Fruit fly (Drosophila melanogaster) whole organism, prepupa: ENCODE data around the gene udt.

Experiments
- Blimp-1 ChIP-seq: fragments of 200-800 bp; sonication (Bioruptor generic); optimal IDR thresholded peaks from 3 replicates; lab custom pipeline; 2017; ENCODE audit warnings: missing biosample characterization, missing genetic modification characterization, mild to moderate bottlenecking, moderate library complexity, missing genetic modification reagents
- CG10631 ChIP-seq: fragments of 200-800 bp; sonication (Bioruptor generic); optimal IDR thresholded peaks from 2 replicates; lab custom pipeline; 2016; ENCODE audit warnings: missing biosample characterization, missing genetic modification characterization
- CG10669 ChIP-seq: fragments of 200-800 bp; sonication (Bioruptor generic); optimal IDR thresholded peaks from 3 replicates; lab custom pipeline; 2018; ENCODE audit warnings: missing biosample characterization, mild to moderate bottlenecking, missing genetic modification characterization, moderate library complexity
- CG11294 ChIP-seq: fragments of 200-800 bp; sonication (Bioruptor generic); IDR thresholded peaks from 2 replicates; pipeline ENCODE4 v1.3.6; 2022; ENCODE audit warnings: missing biosample characterization, missing genetic modification characterization
- CG11762 ChIP-seq: fragments of 200-800 bp; sonication (Bioruptor generic); optimal IDR thresholded peaks from 3 replicates; lab custom pipeline; 2016; ENCODE audit warnings: missing biosample characterization, missing genetic modification characterization; ENCODE audit not compliant: insufficient read depth
- CG11902 ChIP-seq: fragments of 200-800 bp; sonication (Bioruptor generic); optimal IDR thresholded peaks from 3 replicates; lab custom pipeline; 2016; ENCODE audit warnings: missing biosample characterization, missing genetic modification characterization
- CG15336 ChIP-seq: fragments of 200-800 bp; sonication (Bioruptor generic); IDR thresholded peaks from 2 replicates; pipeline ENCODE4 v1.3.6; 2022; ENCODE audit warnings: missing biosample characterization, missing genetic modification characterization
- CG1621 ChIP-seq: fragments of 200-800 bp; sonication (Bioruptor generic); optimal IDR thresholded peaks from 3 replicates; lab custom pipeline; 2018; ENCODE audit warnings: missing biosample characterization, mild to moderate bottlenecking, missing genetic modification characterization
- CG31627 ChIP-seq: fragments of 200-800 bp; sonication (Bioruptor generic); optimal IDR thresholded peaks from 3 replicates; lab custom pipeline; 2016; ENCODE audit warnings: missing biosample characterization, missing genetic modification characterization
- CG32006 ChIP-seq: fragments of 200-800 bp; sonication (Bioruptor generic); optimal IDR thresholded peaks from 3 replicates; lab custom pipeline; 2017; ENCODE audit warnings: missing biosample characterization, mild to moderate bottlenecking, missing genetic modification characterization
- CG34406 ChIP-seq: fragments of 200-800 bp; sonication (Bioruptor generic); optimal IDR thresholded peaks from 3 replicates; lab custom pipeline; 2016; ENCODE audit warnings: missing biosample characterization, missing genetic modification characterization
- CG3919 ChIP-seq: fragments of 200-800 bp; sonication (Bioruptor generic); optimal IDR thresholded peaks from 3 replicates; lab custom pipeline; 2016; ENCODE audit warnings: missing biosample characterization, missing genetic modification characterization
- CG6163 ChIP-seq: fragments of 200-800 bp; sonication (Bioruptor generic); IDR thresholded peaks from 3 replicates; pipeline ENCODE4 v1.3.6; 2022; ENCODE audit warnings: missing biosample characterization, missing genetic modification characterization
- CG6276 ChIP-seq: fragments of 200-800 bp; sonication (Bioruptor generic); optimal IDR thresholded peaks from 2 replicates; lab custom pipeline; 2017; ENCODE audit warnings: missing biosample characterization, mild to moderate bottlenecking, missing genetic modification characterization
- CG7368 ChIP-seq: fragments of 200-800 bp; sonication (Bioruptor generic); optimal IDR thresholded peaks from 3 replicates; lab custom pipeline; 2016; ENCODE audit warnings: missing biosample characterization, missing genetic modification characterization
- CG8119 ChIP-seq: fragments of 200-800 bp; sonication (Bioruptor generic); IDR thresholded peaks from 3 replicates; pipeline ENCODE4 v1.3.6; 2022; ENCODE audit warnings: missing biosample characterization, missing genetic modification characterization
- CG8632 ChIP-seq: fragments of 200-800 bp; sonication (Bioruptor generic); optimal IDR thresholded peaks from 3 replicates; lab custom pipeline; 2016; ENCODE audit warnings: missing biosample characterization, missing genetic modification characterization
- CG9139 ChIP-seq: fragments of 200-800 bp; sonication (Bioruptor generic); optimal IDR thresholded peaks from 3 replicates; lab custom pipeline; 2017; ENCODE audit warnings: missing biosample characterization, mild to moderate bottlenecking, missing genetic modification characterization
- Eip78C ChIP-seq: fragments of 200-800 bp; sonication (Bioruptor generic); peaks from one replicate; lab custom pipeline; 2016; ENCODE audit warnings: missing biosample characterization, missing genetic modification characterization
- Ets21C ChIP-seq: fragments of 200-800 bp; sonication (Bioruptor generic); optimal IDR thresholded peaks from 3 replicates; lab custom pipeline; 2016; ENCODE audit warnings: missing biosample characterization, missing genetic modification characterization
- Ets96B ChIP-seq: fragments of 200-800 bp; optimal IDR thresholded peaks from 2 replicates; lab custom pipeline; 2019; ENCODE audit warnings: missing biosample characterization, mild to moderate bottlenecking, missing genetic modification characterization, moderate library complexity
- Hr39 ChIP-seq: fragments of 200-800 bp; sonication (Bioruptor generic); optimal IDR thresholded peaks from 2 replicates; lab custom pipeline; 2016; ENCODE audit warnings: missing biosample characterization, missing genetic modification characterization
- Hr4 ChIP-seq: fragments of 200-800 bp; sonication (Bioruptor generic); optimal IDR thresholded peaks from 3 replicates; lab custom pipeline; 2016; ENCODE audit warnings: missing biosample characterization, missing genetic modification characterization
- Lpt ChIP-seq: fragments of 200-800 bp; sonication (Bioruptor generic); optimal IDR thresholded peaks from 3 replicates; lab custom pipeline; 2016; ENCODE audit warnings: missing biosample characterization, missing genetic modification characterization
- Met ChIP-seq: fragments of 200-800 bp; sonication (Bioruptor generic); optimal IDR thresholded peaks from 3 replicates; lab custom pipeline; 2016; ENCODE audit warnings: missing biosample characterization, missing genetic modification characterization
- Smox ChIP-seq: fragments of 200-800 bp; sonication (Bioruptor generic); optimal IDR thresholded peaks from 3 replicates; lab custom pipeline; 2016; ENCODE audit warnings: missing biosample characterization, missing genetic modification characterization
- Sox102F ChIP-seq: fragments of 200-800 bp; sonication (Bioruptor generic); optimal IDR thresholded peaks from 2 replicates; lab custom pipeline; 2016; ENCODE audit warnings: missing biosample characterization, mild to moderate bottlenecking, missing genetic modification characterization
- Sox14 ChIP-seq: fragments of 200-800 bp; sonication (Bioruptor generic); optimal IDR thresholded peaks from 3 replicates; lab custom pipeline; 2016; ENCODE audit warnings: missing biosample characterization, missing genetic modification characterization
- Sox15 ChIP-seq: fragments of 200-800 bp; sonication (Bioruptor generic); optimal IDR thresholded peaks from 3 replicates; lab custom pipeline; 2016; ENCODE audit warnings: missing biosample characterization, missing genetic modification characterization
- achi ChIP-seq: fragments of 200-800 bp; sonication (Bioruptor generic); optimal IDR thresholded peaks from 3 replicates; lab custom pipeline; 2016; ENCODE audit warnings: missing biosample characterization, missing genetic modification characterization
- dac ChIP-seq: fragments of 200-800 bp; sonication (Bioruptor generic); optimal IDR thresholded peaks from 2 replicates; lab custom pipeline; 2017; ENCODE audit warnings: missing biosample characterization, mild to moderate bottlenecking, missing genetic modification characterization
- esn ChIP-seq: fragments of 200-800 bp; sonication (Bioruptor generic); optimal IDR thresholded peaks from 2 replicates; lab custom pipeline; 2016; ENCODE audit warnings: missing biosample characterization, mild to moderate bottlenecking, missing genetic modification characterization, moderate library complexity
- fd85E ChIP-seq: fragments of 200-800 bp; sonication (Bioruptor generic); optimal IDR thresholded peaks from 3 replicates; lab custom pipeline; 2016; ENCODE audit warnings: missing biosample characterization, missing genetic modification characterization
- lz ChIP-seq: fragments of 200-800 bp; sonication (Bioruptor generic); optimal IDR thresholded peaks from 3 replicates; lab custom pipeline; 2016; ENCODE audit warnings: missing biosample characterization, missing genetic modification characterization
- net ChIP-seq: fragments of 200-800 bp; sonication (Bioruptor generic); optimal IDR thresholded peaks from 3 replicates; lab custom pipeline; 2016; ENCODE audit warnings: missing biosample characterization, missing genetic modification characterization
- pdm3 ChIP-seq: fragments of 200-800 bp; sonication (Bioruptor generic); optimal IDR thresholded peaks from 3 replicates; lab custom pipeline; 2016; ENCODE audit warnings: missing biosample characterization, missing genetic modification characterization
- ss ChIP-seq, 2 experiments: fragments of 200-800 bp; sonication (Bioruptor generic); optimal IDR thresholded peaks; 2 replicates in 1 of 2; 3 replicates in 1 of 2; lab custom pipeline; 2017 to 2018; ENCODE audit warnings: mild to moderate bottlenecking in 2 of 2, missing biosample characterization in 2 of 2, missing genetic modification characterization in 2 of 2, moderate library complexity in 1 of 2
- svp ChIP-seq: fragments of 200-800 bp; sonication (Bioruptor generic); peaks from one replicate; lab custom pipeline; 2016; ENCODE audit warnings: missing biosample characterization, missing genetic modification characterization
- topi ChIP-seq: fragments of 200-800 bp; sonication (Bioruptor generic); optimal IDR thresholded peaks from 3 replicates; lab custom pipeline; 2016; ENCODE audit warnings: missing biosample characterization, missing genetic modification characterization
- vri ChIP-seq: fragments of 200-800 bp; sonication (Bioruptor generic); optimal IDR thresholded peaks from 3 replicates; lab custom pipeline; 2016; ENCODE audit warnings: missing biosample characterization, mild to moderate bottlenecking, missing genetic modification characterization

The udt gene

dm6 chr3R:23763622-23764273 lies 685 bp upstream of the udt start, which contains the start of gene Lsd-1 (continued):
- TF ChIP-seq topi (GFP tag; lab: Kevin White, UChicago) (no peak), CG11762 (GFP tag; lab: Kevin White, UChicago) (no peak), CG10669 (GFP tag; lab: Kevin White, UChicago) (peak; percentile 46), esn (peak; percentile 31), Hr39 (GFP tag; lab: Kevin White, UChicago) (no peak), vri (no peak), CG15336 (GFP tag; lab: Robert Waterston, UW) (peak; percentile 80), CG31627 (GFP tag; lab: Kevin White, UChicago) (no peak), svp (GFP tag; lab: Kevin White, UChicago) (peak; percentile 98), Ets96B (tag; lab: Kevin White, UChicago) (peak; percentile 54), Sox15 (GFP tag; lab: Kevin White, UChicago) (no peak), CG7368 (no peak), CG9139 (GFP tag; lab: Kevin White, UChicago) (peak; percentile 60), dac (GFP tag; lab: Kevin White, UChicago) (no peak), CG34406 (GFP tag; lab: Kevin White, UChicago) (peak; percentile 33), CG6276 (peak; percentile 71), CG11294 (GFP tag; lab: Robert Waterston, UW) (no peak), Lpt (no peak), CG10631 (GFP tag; lab: Kevin White, UChicago) (peak; percentile 28), CG32006 (peak; percentile 54), net (GFP tag; lab: Kevin White, UChicago) (peak; percentile 64), Ets21C (GFP tag; lab: Kevin White, UChicago) (no peak), ss (GFP tag; optimal IDR thresholded peaks at IDR 0.05; lab: Kevin White, UChicago) (peak; percentile 81 to 82)
- TF ChIP-seq, all 60 proteins: peak for 31

- peak; percentile 23 for TF ChIP-seq achi (GFP tag; lab: Kevin White, UChicago)
- peak; percentile 31 for TF ChIP-seq pdm3 (GFP tag; lab: Kevin White, UChicago)
- TF ChIP-seq CG8119 (GFP tag; lab: Robert Waterston, UW) = no peak
- peak; percentile 9 for TF ChIP-seq topi (GFP tag; lab: Kevin White, UChicago)
- TF ChIP-seq esn = peak; percentile 37
- peak; percentile 10 for TF ChIP-seq Sox14 (GFP tag; lab: Kevin White, UChicago)
- TF ChIP-seq Sox102F = peak; percentile 14
- TF ChIP-seq Blimp-1 (GFP tag; lab: Kevin White, UChicago) = no peak
- peak; percentile 2 for TF ChIP-seq CG8632 (GFP tag; lab: Kevin White, UChicago)
- no peak for TF ChIP-seq CG11902
- peak; percentile 24 for TF ChIP-seq lz (GFP tag; lab: Kevin White, UChicago)
- peak; percentile 59 for TF ChIP-seq svp (GFP tag; lab: Kevin White, UChicago)
- TF ChIP-seq CG6276 = no peak
- peak; percentile 75 for TF ChIP-seq Eip78C (GFP tag; lab: Kevin White, UChicago)
- peak; percentile 7 for TF ChIP-seq CG10669 (GFP tag; lab: Kevin White, UChicago)
- peak; percentile 47 for TF ChIP-seq vri
- TF ChIP-seq CG31627 (GFP tag; lab: Kevin White, UChicago) = peak; percentile 12
- TF ChIP-seq Met = peak; percentile 51
- peak; percentile 28 for TF ChIP-seq Hr4 (GFP tag; lab: Kevin White, UChicago)
- TF ChIP-seq Smox (GFP tag; lab: Kevin White, UChicago) = peak; percentile 20
- no peak for TF ChIP-seq CG9139 (GFP tag; lab: Kevin White, UChicago)
- TF ChIP-seq CG3919 (GFP tag; lab: Kevin White, UChicago) = peak; percentile 47
- peak; percentile 9 for TF ChIP-seq CG7368
- TF ChIP-seq fd85E (GFP tag; lab: Kevin White, UChicago) = no peak
- TF ChIP-seq CG1621 = no peak
- 0 out of 3 replicates have a peak, but pooled peaks have one; percentile 17 for TF ChIP-seq CG6163 (GFP tag; lab: Robert Waterston, UW)
- TF ChIP-seq net (GFP tag; lab: Kevin White, UChicago) = no peak
Measured at dm6 chr3R:23760219-23761018, 2.6 kb downstream of the udt start, which contains the start of gene SdhD. TSS of gene SdhD (minus strand) at chr3R:23760600.
